Worm (Caenorhabditis elegans): ENCODE data around the gene chil-25.
"Not testable (repeated sequence)": the region's sequence is repeated elsewhere in the genome, so short reads cannot be mapped to it uniquely, and the experiment has no call there.

chil-25 gene

DNA sequence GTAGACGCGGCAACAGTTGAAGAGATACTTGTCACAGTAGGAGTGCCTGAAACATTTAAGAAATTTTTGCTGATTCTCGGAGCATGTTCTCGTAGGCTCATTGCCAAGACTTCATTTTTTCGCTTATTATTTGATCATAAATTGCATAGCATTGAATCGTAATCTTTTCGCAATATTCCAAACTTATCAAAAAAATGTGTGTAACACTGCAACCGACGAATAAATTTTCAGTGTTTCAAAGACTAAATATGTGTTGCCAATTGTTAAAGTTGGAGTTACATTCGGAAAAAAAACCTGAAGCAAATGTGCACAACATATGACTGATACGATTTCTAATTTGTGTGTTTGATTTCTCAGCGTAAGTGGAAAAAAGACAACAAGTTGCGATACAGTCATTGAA, 14.8 kb downstream of the chil-25 start, which contains the start of gene R09D1.14:
Gene R09D1.14, minus strand, starts transcription at position 101 of the 400 bp plus-strand sequence.
- not testable (repeated sequence) for TF ChIP-seq pqm-1, nhr-76, elt-3 (tag; optimal IDR thresholded peaks at IDR 0.05)

DNA sequence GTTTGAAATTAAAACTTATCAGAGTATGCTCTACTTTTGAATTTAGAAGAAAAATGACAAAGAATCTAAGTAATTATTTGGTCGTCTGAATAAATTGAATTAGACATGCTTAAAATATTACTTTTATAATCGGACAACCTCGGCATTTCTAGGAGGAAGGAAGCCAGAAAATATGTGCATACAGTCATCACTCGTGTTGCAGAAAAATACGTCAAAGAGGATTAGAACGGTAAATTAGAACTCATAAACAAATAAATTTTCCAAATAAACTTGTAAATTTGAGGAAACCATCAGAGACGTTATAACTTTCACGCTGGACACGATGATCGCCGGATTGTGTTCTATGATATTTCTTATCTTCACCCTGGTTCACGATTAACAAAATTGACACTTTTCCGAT, 20.0 kb downstream of the chil-25 start, which contains the start of gene chil-19:
Gene chil-19, minus strand, starts transcription at position 101 of the 400 bp plus-strand sequence.
- TF ChIP-seq nhr-43 (tag; optimal IDR thresholded peaks at IDR 0.05; ENCODE audit: poor library complexity, severe bottlenecking) (no peak), ztf-11 (tag; optimal IDR thresholded peaks at IDR 0.05) (no peak), nhr-23 (tag; optimal IDR thresholded peaks at IDR 0.05) (no peak), ama-1 (optimal IDR thresholded peaks at IDR 0.05) (no peak), pqm-1 (tag; optimal IDR thresholded peaks at IDR 0.05) (no peak)

ce11 chrII:9452172-9452571, 22.1 kb downstream of the chil-25 start, which contains the start of gene R09D1.12:
Gene R09D1.12, minus strand, starts transcription at chrII:9452272.
- not testable (repeated sequence) for TF ChIP-seq daf-12, fkh-2, skn-1 (tag; optimal IDR thresholded peaks at IDR 0.05)

DNA sequence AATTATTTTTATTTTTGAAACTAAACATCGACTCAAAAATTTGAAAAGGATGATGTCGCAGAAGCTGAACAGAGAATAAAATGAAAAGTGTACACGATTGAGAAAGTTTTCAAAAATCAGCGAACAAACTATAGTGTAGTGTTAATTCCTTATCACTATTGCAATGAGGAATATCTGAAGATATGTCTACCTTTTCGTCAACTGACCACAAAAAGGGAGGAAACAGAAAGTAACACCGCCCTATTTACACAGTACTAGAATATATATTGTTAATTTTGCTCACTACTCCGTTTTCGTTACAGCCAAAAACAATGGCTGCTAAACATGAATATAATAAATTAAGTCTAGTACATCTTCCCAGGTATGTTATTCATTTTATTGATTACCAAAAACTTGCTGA, 26.3 kb downstream of the chil-25 start, which contains the start of gene chil-18:
Gene chil-18, plus strand, starts transcription at position 301 of the 400 bp plus-strand sequence.
- TF ChIP-seq nhr-23 (tag; optimal IDR thresholded peaks at IDR 0.05) (no peak), nhr-77 (tag; optimal IDR thresholded peaks at IDR 0.05) (no peak), egl-5 (tag; optimal IDR thresholded peaks at IDR 0.05) (no peak), unc-39 (tag; optimal IDR thresholded peaks at IDR 0.05) (no peak), nhr-25 (tag; optimal IDR thresholded peaks at IDR 0.05) (no peak), nhr-12 (tag; optimal IDR thresholded peaks at IDR 0.05) (no peak), skn-1 (tag; optimal IDR thresholded peaks at IDR 0.05) (no peak), nhr-28 (tag; optimal IDR thresholded peaks at IDR 0.05) (no peak), nfya-1 (tag; optimal IDR thresholded peaks at IDR 0.05; ENCODE audit: insufficient read depth) (no peak), R02D3.7 (tag; optimal IDR thresholded peaks at IDR 0.05) (no peak), eor-1 (tag; optimal IDR thresholded peaks at IDR 0.05) (no peak), elt-3 (tag; optimal IDR thresholded peaks at IDR 0.05) (no peak), elt-1 (tag; optimal IDR thresholded peaks at IDR 0.05) (no peak), nhr-43 (tag; optimal IDR thresholded peaks at IDR 0.05; ENCODE audit: poor library complexity, severe bottlenecking) (no peak), pqm-1 (tag; optimal IDR thresholded peaks at IDR 0.05) (no peak), tbx-2 (tag; optimal IDR thresholded peaks at IDR 0.05) (no peak), zag-1 (tag; optimal IDR thresholded peaks at IDR 0.05) (no peak), ztf-4 (tag; optimal IDR thresholded peaks at IDR 0.05) (no peak), ceh-16 (tag; optimal IDR thresholded peaks at IDR 0.05) (no peak)

ce11 chrII:9445368-9445767, 28.9 kb downstream of the chil-25 start, which contains the start of gene R09D1.13:
Gene R09D1.13, minus strand, starts transcription at chrII:9445468.
- TF ChIP-seq lsy-12 (tag; optimal IDR thresholded peaks at IDR 0.05) (no peak), aly-2 (tag; optimal IDR thresholded peaks at IDR 0.05) (no peak), mml-1 (tag; optimal IDR thresholded peaks at IDR 0.05) (no peak), elt-1 (tag; optimal IDR thresholded peaks at IDR 0.05) (no peak), fkh-10 (GFP tag; optimal IDR thresholded peaks at IDR 0.05) (no peak), R02D3.7 (tag; optimal IDR thresholded peaks at IDR 0.05) (no peak), ceh-82 (tag; optimal IDR thresholded peaks at IDR 0.05) (no peak), pha-4 (tag; optimal IDR thresholded peaks at IDR 0.05) (no peak), unc-62 (GFP tag; optimal IDR thresholded peaks at IDR 0.05) (no peak), elt-3 (tag; optimal IDR thresholded peaks at IDR 0.05) (no peak), daf-12 (tag; optimal IDR thresholded peaks at IDR 0.05) (no peak)

DNA sequence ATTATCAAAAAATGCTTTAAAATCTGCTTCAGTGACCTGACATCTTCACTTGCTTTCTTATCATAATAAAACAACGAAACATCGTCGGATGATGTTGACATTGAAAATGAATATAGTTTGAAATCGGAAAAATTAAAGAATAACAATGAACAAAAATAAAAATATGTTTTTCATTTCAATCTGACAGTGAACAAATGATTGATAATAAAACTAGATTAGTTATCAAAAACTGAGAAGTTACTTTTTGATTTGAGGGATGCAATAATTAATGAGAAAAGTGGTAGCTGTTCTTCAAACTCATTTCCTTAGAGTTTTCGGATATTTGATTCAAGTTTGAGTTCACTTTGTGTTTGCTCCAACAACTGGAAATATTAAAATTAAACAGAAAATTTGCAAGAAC, 30.7 kb downstream of the chil-25 start, which contains the start of gene chil-15:
Gene chil-15, minus strand, starts transcription at position 101 of the 400 bp plus-strand sequence.
- TF ChIP-seq mdl-1 (tag; optimal IDR thresholded peaks at IDR 0.05) (no peak), elt-2 (tag; optimal IDR thresholded peaks at IDR 0.05) (no peak), nfya-1 (tag; optimal IDR thresholded peaks at IDR 0.05; ENCODE audit: insufficient read depth) (no peak), unc-62 (GFP tag; optimal IDR thresholded peaks at IDR 0.05) (no peak), ceh-16 (tag; optimal IDR thresholded peaks at IDR 0.05) (no peak), elt-3 (tag; optimal IDR thresholded peaks at IDR 0.05) (no peak), snpc-4 (tag; optimal IDR thresholded peaks at IDR 0.05) (no peak), skn-1 (tag; optimal IDR thresholded peaks at IDR 0.05) (no peak), fkh-10 (GFP tag; optimal IDR thresholded peaks at IDR 0.05) (no peak), unc-39 (tag; optimal IDR thresholded peaks at IDR 0.05) (no peak), lin-39 (tag; optimal IDR thresholded peaks at IDR 0.05) (no peak), pqm-1 (tag; optimal IDR thresholded peaks at IDR 0.05) (no peak), jun-1 (tag; optimal IDR thresholded peaks at IDR 0.05) (no peak), aly-2 (tag; optimal IDR thresholded peaks at IDR 0.05) (no peak), nhr-67 (tag; optimal IDR thresholded peaks at IDR 0.05) (no peak), nhr-12 (tag; optimal IDR thresholded peaks at IDR 0.05) (no peak), eor-1 (tag; optimal IDR thresholded peaks at IDR 0.05) (no peak), ceh-9 (tag; optimal IDR thresholded peaks at IDR 0.05) (no peak)

Measured in whole organism, L3 larva.